Worm (Caenorhabditis elegans) whole organism, late embryonic: ENCODE data around the gene Y38C1BA.4.

Experiments
- ceh-9 ChIP-seq: sonication (generic microtip); optimal IDR thresholded peaks from 2 replicates; lab custom pipeline; 2016; ENCODE audit warnings: mild to moderate bottlenecking, missing genetic modification characterization, inconsistent platforms, missing compliant biosample characterization
- pha-2 ChIP-seq: sonication (generic microtip); optimal IDR thresholded peaks from 2 replicates; lab custom pipeline; 2017; ENCODE audit warnings: mild to moderate bottlenecking, missing genetic modification characterization, missing compliant biosample characterization

DNA sequence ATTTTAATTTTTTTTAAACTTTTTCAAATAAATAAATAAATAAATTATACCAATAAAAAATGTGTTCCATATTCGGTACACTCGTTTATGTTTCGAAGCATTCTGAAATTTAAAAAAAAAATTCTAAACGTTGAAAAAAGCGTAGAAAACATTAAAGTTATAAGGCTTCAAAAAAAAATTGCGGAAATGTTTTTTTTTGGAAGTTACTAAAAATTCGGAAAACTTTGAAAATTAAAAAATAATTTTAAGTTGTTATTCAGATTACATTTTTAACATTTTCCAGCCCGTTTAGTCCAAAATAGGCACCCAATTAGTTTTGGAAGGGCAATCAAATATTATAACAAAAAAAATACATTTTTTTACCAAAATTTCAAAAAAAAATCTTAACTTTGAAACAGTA, 17.8 kb upstream of the Y38C1BA.4 start, which contains the start of gene Y38C1BA.1:
- no peak for TF ChIP-seq pha-2 (tag; lab: Kevin White, UChicago)
- TF ChIP-seq ceh-9 (tag; lab: Kevin White, UChicago), result no peak
